Worm (Caenorhabditis elegans) whole organism, young adult: ENCODE measurements around the gene scav-1.

Experiments
- B0336.3 ChIP-seq: fragments of 200-800 bp; sonication (Bioruptor generic); IDR thresholded peaks from 2 replicates; pipeline ENCODE4 v1.3.6; 2022; ENCODE audit warnings: missing genetic modification characterization, missing compliant biosample characterization
- F10E7.11 ChIP-seq: sonication (generic microtip); optimal IDR thresholded peaks from 2 replicates; lab custom pipeline; 2017; ENCODE audit warnings: mild to moderate bottlenecking, missing genetic modification characterization, moderate library complexity, missing compliant biosample characterization
- F23B12.7 ChIP-seq: sonication (generic microtip); optimal IDR thresholded peaks from 2 replicates; lab custom pipeline; 2017; ENCODE audit warnings: missing genetic modification characterization, mild to moderate bottlenecking, missing compliant biosample characterization, antibody characterized with exemption, moderate library complexity; ENCODE audit not compliant: insufficient read depth
- F37B4.10 ChIP-seq: fragments of 200-800 bp; sonication (Bioruptor generic); IDR thresholded peaks from 2 replicates; pipeline ENCODE4 v1.3.6; 2022; ENCODE audit warnings: missing genetic modification characterization, missing compliant biosample characterization
- F39B2.1 ChIP-seq: fragments of 200-800 bp; sonication (Bioruptor generic); IDR thresholded peaks from 2 replicates; pipeline ENCODE4 v1.3.6; 2022; ENCODE audit warnings: missing genetic modification reagents, missing genetic modification characterization, missing compliant biosample characterization
- F55B11.4 ChIP-seq: sonication (generic microtip); optimal IDR thresholded peaks from 2 replicates; lab custom pipeline; 2016; ENCODE audit warnings: missing compliant biosample characterization, missing genetic modification characterization, borderline replicate concordance; ENCODE audit not compliant: insufficient read depth
- K12H6.12 ChIP-seq: fragments of 200-800 bp; sonication (Bioruptor generic); optimal IDR thresholded peaks from 2 replicates; lab custom pipeline; 2018; ENCODE audit warnings: mild to moderate bottlenecking, missing genetic modification characterization, missing compliant biosample characterization
- T26A5.8 ChIP-seq: sonication (generic microtip); optimal IDR thresholded peaks from 2 replicates; lab custom pipeline; 2016; ENCODE audit warnings: missing genetic modification characterization, missing compliant biosample characterization
- Y95B8A.8 ChIP-seq: fragments of 200-800 bp; sonication (Bioruptor generic); IDR thresholded peaks from 2 replicates; pipeline ENCODE4 v1.3.6; 2022; ENCODE audit warnings: missing genetic modification reagents, missing genetic modification characterization, missing compliant biosample characterization
- akir-1 ChIP-seq: fragments of 200-800 bp; sonication (Bioruptor generic); optimal IDR thresholded peaks from 2 replicates; lab custom pipeline; 2018; ENCODE audit warnings: mild to moderate bottlenecking, missing genetic modification characterization, moderate library complexity, missing compliant biosample characterization
- attf-3 ChIP-seq: fragments of 200-800 bp; sonication (Bioruptor generic); conservative IDR thresholded peaks from 2 replicates; pipeline ENCODE4 v1.3.6; 2022; ENCODE audit warnings: missing genetic modification reagents, missing genetic modification characterization, missing compliant biosample characterization
- ccch-3 ChIP-seq: fragments of 200-800 bp; sonication (Bioruptor generic); optimal IDR thresholded peaks from 2 replicates; lab custom pipeline; 2018; ENCODE audit warnings: mild to moderate bottlenecking, missing genetic modification characterization, missing compliant biosample characterization
- cebp-1 ChIP-seq, 2 experiments: fragments of 200-800 bp in 1 of 2; sonication (Bioruptor generic) in 1 of 2; sonication (generic microtip) in 1 of 2; IDR thresholded peaks in 1 of 2; optimal IDR thresholded peaks in 1 of 2; 2 replicates each; pipeline versions ENCODE4 v1.3.6 to Lab custom; 2017 to 2022; ENCODE audit warnings: missing compliant biosample characterization in 2 of 2, missing genetic modification characterization in 2 of 2, mild to moderate bottlenecking in 1 of 2, missing genetic modification reagents in 1 of 2, moderate library complexity in 1 of 2
- ceh-40 ChIP-seq: fragments of 200-800 bp; sonication (Bioruptor generic); IDR thresholded peaks from 2 replicates; pipeline ENCODE4 v1.3.6; 2022; ENCODE audit warnings: missing genetic modification characterization, missing compliant biosample characterization
- chd-7 ChIP-seq: sonication (generic microtip); optimal IDR thresholded peaks from 2 replicates; lab custom pipeline; 2016; ENCODE audit warnings: mild to moderate bottlenecking, missing genetic modification characterization, moderate library complexity, missing compliant biosample characterization
- dox-1 ChIP-seq: fragments of 200-800 bp; sonication (Bioruptor generic); IDR thresholded peaks from 2 replicates; pipeline ENCODE4 v1.3.6; 2022; ENCODE audit warnings: missing genetic modification reagents, missing genetic modification characterization, missing compliant biosample characterization
- egrh-3 ChIP-seq: fragments of 200-800 bp; sonication (Bioruptor generic); IDR thresholded peaks from 2 replicates; pipeline ENCODE4 v1.3.6; 2022; ENCODE audit warnings: missing genetic modification reagents, missing genetic modification characterization, missing compliant biosample characterization
- ets-4 ChIP-seq: fragments of 200-800 bp; sonication (Bioruptor generic); optimal IDR thresholded peaks from 2 replicates; lab custom pipeline; 2018; ENCODE audit warnings: mild to moderate bottlenecking, missing genetic modification characterization, missing compliant biosample characterization
- him-1 ChIP-seq: sonication (generic microtip); optimal IDR thresholded peaks from 2 replicates; lab custom pipeline; 2016; ENCODE audit warnings: missing genotype, missing genetic modification reagents, missing genetic modification characterization, missing compliant biosample characterization
- hlh-12 ChIP-seq: sonication (generic microtip); optimal IDR thresholded peaks from 2 replicates; lab custom pipeline; 2016; ENCODE audit warnings: missing genetic modification characterization, missing compliant biosample characterization
- hmg-1.2 ChIP-seq: fragments of 200-800 bp; sonication (Bioruptor generic); IDR thresholded peaks from 2 replicates; pipeline ENCODE4 v1.3.6; 2022; ENCODE audit warnings: missing genetic modification reagents, missing genetic modification characterization, missing compliant biosample characterization
- hrde-1 ChIP-seq: sonication (generic microtip); optimal IDR thresholded peaks from 2 replicates; lab custom pipeline; 2016; ENCODE audit warnings: missing genetic modification characterization, mild to moderate bottlenecking, missing compliant biosample characterization, moderate library complexity, missing genotype, missing genetic modification reagents, borderline replicate concordance
- hsf-1 ChIP-seq: fragments of 200-800 bp; sonication (Bioruptor generic); IDR thresholded peaks from 2 replicates; pipeline ENCODE4 v1.3.6; 2022; ENCODE audit warnings: missing genetic modification reagents, missing genetic modification characterization, missing compliant biosample characterization
- lin-26 ChIP-seq: fragments of 200-800 bp; sonication (Bioruptor generic); IDR thresholded peaks from 2 replicates; pipeline ENCODE4 v1.3.6; 2022; ENCODE audit warnings: missing genetic modification reagents, missing genetic modification characterization, missing compliant biosample characterization
- lin-40 ChIP-seq: sonication (generic microtip); optimal IDR thresholded peaks from 2 replicates; lab custom pipeline; 2016; ENCODE audit warnings: missing genetic modification characterization, mild to moderate bottlenecking, missing compliant biosample characterization, missing genotype, missing genetic modification reagents
- lin-54 ChIP-seq: fragments of 200-800 bp; sonication (Bioruptor generic); optimal IDR thresholded peaks from 2 replicates; lab custom pipeline; 2018; ENCODE audit warnings: mild to moderate bottlenecking, missing genetic modification characterization, missing compliant biosample characterization
- lsy-27 ChIP-seq: sonication (generic microtip); optimal IDR thresholded peaks from 2 replicates; lab custom pipeline; 2017; ENCODE audit warnings: missing genetic modification characterization, mild to moderate bottlenecking, missing compliant biosample characterization, antibody characterized with exemption, missing genotype, borderline replicate concordance; ENCODE audit not compliant: insufficient read depth
- madf-10 ChIP-seq: sonication (generic microtip); optimal IDR thresholded peaks from 2 replicates; lab custom pipeline; 2016; ENCODE audit warnings: mild to moderate bottlenecking, missing genetic modification characterization, missing compliant biosample characterization
- mcd-1 ChIP-seq: fragments of 200-800 bp; sonication (Bioruptor generic); IDR thresholded peaks from 2 replicates; pipeline ENCODE4 v1.3.6; 2022; ENCODE audit warnings: missing genetic modification reagents, missing genetic modification characterization, missing compliant biosample characterization
- nfya-2 ChIP-seq: fragments of 200-800 bp; sonication (Bioruptor generic); IDR thresholded peaks from 2 replicates; pipeline ENCODE4 v1.3.6; 2022; ENCODE audit warnings: missing genetic modification reagents, missing genetic modification characterization, missing compliant biosample characterization
- nhr-179 ChIP-seq: sonication (generic microtip); optimal IDR thresholded peaks from 2 replicates; lab custom pipeline; 2016; ENCODE audit warnings: mild to moderate bottlenecking, missing genetic modification characterization, missing compliant biosample characterization
- nhr-80 ChIP-seq: sonication (generic microtip); optimal IDR thresholded peaks from 2 replicates; lab custom pipeline; 2016; ENCODE audit warnings: missing genetic modification characterization, missing compliant biosample characterization
- snpc-1.3 ChIP-seq: sonication (generic microtip); optimal IDR thresholded peaks from 2 replicates; lab custom pipeline; 2017; ENCODE audit warnings: missing genetic modification characterization, mild to moderate bottlenecking, missing compliant biosample characterization, antibody characterized with exemption, moderate library complexity, missing genotype, missing genetic modification reagents; ENCODE audit not compliant: insufficient read depth
- sptf-2 ChIP-seq: fragments of 200-800 bp; sonication (Bioruptor generic); optimal IDR thresholded peaks from 2 replicates; lab custom pipeline; 2018; ENCODE audit warnings: mild to moderate bottlenecking, missing genetic modification characterization, missing compliant biosample characterization
- unc-130 ChIP-seq: sonication (generic microtip); optimal IDR thresholded peaks from 2 replicates; lab custom pipeline; 2016; ENCODE audit warnings: missing genetic modification reagents, missing genetic modification characterization, missing compliant biosample characterization
- unc-62 ChIP-seq: fragments of 150-350 bp; optimal IDR thresholded peaks from 2 replicates; lab custom pipeline; 2014; ENCODE audit warnings: missing biosample characterization, missing genetic modification reagents, missing genetic modification characterization
- zfh-2 ChIP-seq: fragments of 200-800 bp; sonication (Bioruptor generic); conservative IDR thresholded peaks from 2 replicates; pipeline ENCODE4 v1.3.6; 2022; ENCODE audit warnings: missing genetic modification reagents, missing genetic modification characterization, missing compliant biosample characterization
- ztf-26 ChIP-seq: sonication (generic microtip); optimal IDR thresholded peaks from 2 replicates; lab custom pipeline; 2017; ENCODE audit warnings: missing genetic modification characterization, missing compliant biosample characterization

Gene scav-1

ce11 chrX:5382778-5383177 lies 17.6 kb downstream of the scav-1 start:
- TF ChIP-seq hrde-1 (tag; lab: Kevin White, UChicago), result no peak
- TF ChIP-seq sptf-2 (GFP tag; lab: Kevin White, UChicago), result no peak
- TF ChIP-seq lsy-27, result no peak
- no peak for TF ChIP-seq unc-130 (GFP tag; lab: Kevin White, UChicago)
- no peak for TF ChIP-seq attf-3 (GFP tag; lab: Robert Waterston, UW)
- TF ChIP-seq nhr-179, result no peak
- TF ChIP-seq T26A5.8 (tag; lab: Kevin White, UChicago), result no peak
- no peak for TF ChIP-seq dox-1 (GFP tag; lab: Robert Waterston, UW)
- TF ChIP-seq F39B2.1 (GFP tag; lab: Robert Waterston, UW), result no peak
- TF ChIP-seq, all 124 proteins: peak for 0

- TF ChIP-seq mcd-1 (GFP tag; lab: Robert Waterston, UW), result no peak
- no peak for TF ChIP-seq cebp-1 (GFP tag; IDR thresholded peaks at IDR 0.05; lab: Robert Waterston, UW)
- no peak for TF ChIP-seq cebp-1 (tag; optimal IDR thresholded peaks at IDR 0.05; lab: Kevin White, UChicago)
- TF ChIP-seq snpc-1.3 (tag; lab: Kevin White, UChicago), result no peak
- TF ChIP-seq lin-54 (GFP tag; lab: Kevin White, UChicago), result no peak
- TF ChIP-seq ccch-3 (GFP tag; lab: Kevin White, UChicago), result no peak
- TF ChIP-seq F55B11.4 (tag; lab: Kevin White, UChicago), result no peak
- no peak for TF ChIP-seq K12H6.12 (tag; lab: Kevin White, UChicago)
- TF ChIP-seq madf-10 (tag; lab: Kevin White, UChicago), result no peak
- no peak for TF ChIP-seq nfya-2 (GFP tag; lab: Robert Waterston, UW)
- TF ChIP-seq hlh-12, result no peak
- no peak for TF ChIP-seq F10E7.11 (tag; lab: Kevin White, UChicago)
- no peak for TF ChIP-seq akir-1 (GFP tag; lab: Kevin White, UChicago)
- TF ChIP-seq B0336.3 (GFP tag; lab: Robert Waterston, UW), result no peak
- TF ChIP-seq zfh-2 (GFP tag; lab: Robert Waterston, UW), result no peak
These were observed 23.1 kb downstream of the scav-1 start, which contains the start of gene sek-5 for ce11 chrX:5377307-5377706. Gene sek-5 (plus strand): TSS chrX:5377607.

- TF ChIP-seq ets-4 (GFP tag; lab: Kevin White, UChicago), result no peak
- TF ChIP-seq nhr-80 (tag; lab: Kevin White, UChicago), result peak; percentile 57
These were observed 25.6 kb downstream of the scav-1 start, which contains the start of gene sek-4 for ce11 chrX:5374742-5375141. Gene sek-4 (plus strand): TSS chrX:5375059.

- TF ChIP-seq hsf-1, result no peak
- TF ChIP-seq ztf-26 (tag; lab: Kevin White, UChicago), result no peak
- no peak for TF ChIP-seq chd-7 (tag; lab: Kevin White, UChicago)
- TF ChIP-seq hmg-1.2 (GFP tag; lab: Robert Waterston, UW), result no peak
- TF ChIP-seq egrh-3, result no peak
- no peak for TF ChIP-seq Y95B8A.8 (GFP tag; lab: Robert Waterston, UW)
- TF ChIP-seq him-1 (tag; lab: Kevin White, UChicago), result no peak
- TF ChIP-seq F23B12.7 (tag; lab: Kevin White, UChicago), result no peak
- no peak for TF ChIP-seq unc-62 (GFP tag; lab: Kevin White, UChicago)
- TF ChIP-seq lin-40 (tag; lab: Kevin White, UChicago), result no peak
- no peak for TF ChIP-seq cebp-1 (GFP tag; IDR thresholded peaks at IDR 0.05; lab: Robert Waterston, UW)
- no peak for TF ChIP-seq cebp-1 (tag; optimal IDR thresholded peaks at IDR 0.05; lab: Kevin White, UChicago)
- no peak for TF ChIP-seq F37B4.10 (GFP tag; lab: Robert Waterston, UW)
- no peak for TF ChIP-seq lin-26 (GFP tag; lab: Robert Waterston, UW)
- no peak for TF ChIP-seq ceh-40
These were observed 26.8 kb downstream of the scav-1 start for ce11 chrX:5373597-5373996.
